Worm (Caenorhabditis elegans) whole organism, mixed stage, embryonic: ENCODE results near the gene srh-15.

Experiments used
- ceh-83 ChIP-seq: fragments of 200-800 bp; sonication (Bioruptor generic); optimal IDR thresholded peaks from 2 replicates; lab custom pipeline; 2018; ENCODE audit warnings: mild to moderate bottlenecking, missing genetic modification characterization, missing compliant biosample characterization
- ham-2 ChIP-seq: fragments of 200-800 bp; sonication (Bioruptor generic); optimal IDR thresholded peaks from 2 replicates; lab custom pipeline; 2018; ENCODE audit warnings: mild to moderate bottlenecking, missing genetic modification characterization, missing compliant biosample characterization
- lin-13 ChIP-seq: fragments of 150-350 bp; optimal IDR thresholded peaks from 2 replicates; lab custom pipeline; 2014; ENCODE audit warnings: missing biosample characterization, missing genetic modification characterization
- nhr-12 ChIP-seq: fragments of 150-350 bp; optimal IDR thresholded peaks from 2 replicates; lab custom pipeline; 2014; ENCODE audit warnings: missing biosample characterization, missing genetic modification characterization
- nhr-2 ChIP-seq: fragments of 150-350 bp; optimal IDR thresholded peaks from 2 replicates; lab custom pipeline; 2014; ENCODE audit warnings: missing biosample characterization, missing genetic modification characterization
- nhr-237 ChIP-seq: fragments of 150-350 bp; optimal IDR thresholded peaks from 2 replicates; lab custom pipeline; 2014; ENCODE audit warnings: missing biosample characterization, missing genetic modification characterization
- nhr-28 ChIP-seq: fragments of 150-350 bp; optimal IDR thresholded peaks from 2 replicates; lab custom pipeline; 2014; ENCODE audit warnings: missing biosample characterization, missing genetic modification characterization
- pha-4 ChIP-seq: fragments of 150-350 bp; optimal IDR thresholded peaks from 2 replicates; lab custom pipeline; 2018; ENCODE audit warnings: missing biosample characterization, missing genetic modification reagents, missing genetic modification characterization
- snpc-4 ChIP-seq: fragments of 150-350 bp; optimal IDR thresholded peaks from 2 replicates; lab custom pipeline; 2014; ENCODE audit warnings: missing biosample characterization, missing genetic modification characterization
- unc-62 ChIP-seq: fragments of 150-350 bp; optimal IDR thresholded peaks from 2 replicates; lab custom pipeline; 2014; ENCODE audit warnings: missing biosample characterization, missing genetic modification reagents, missing genetic modification characterization
- ztf-11 ChIP-seq: fragments of 150-350 bp; optimal IDR thresholded peaks from 2 replicates; lab custom pipeline; 2014; ENCODE audit warnings: missing biosample characterization, missing genetic modification characterization

- TF ChIP-seq nhr-237 (tag; lab: Kevin White, UChicago): no peak
- TF ChIP-seq ham-2: no peak
- no peak for TF ChIP-seq nhr-28 (tag; lab: Kevin White, UChicago)
- TF ChIP-seq unc-62: no peak
- no peak for TF ChIP-seq nhr-2
- no peak for TF ChIP-seq nhr-12 (tag; lab: Kevin White, UChicago)
- TF ChIP-seq ztf-11 (tag; lab: Kevin White, UChicago): no peak
- no peak for TF ChIP-seq snpc-4 (tag; lab: Kevin White, UChicago)
- no peak for TF ChIP-seq pha-4 (tag; lab: Kevin White, UChicago)
- TF ChIP-seq lin-13 (tag; lab: Kevin White, UChicago): no peak
- no peak for TF ChIP-seq ceh-83
Observed at ce11 chrV:13317911-13318502, 2.8 kb upstream of the srh-15 start, which contains the start of the genes col-161 and srh-18.
